Worm (Caenorhabditis elegans) whole organism, L3 larva: ENCODE data around the gene C49F5.13.

Source experiments
- ama-1 ChIP-seq: fragments of 150-350 bp; optimal IDR thresholded peaks from 2 replicates; lab custom pipeline; 2018
- ceh-28 ChIP-seq: fragments of 150-350 bp; optimal IDR thresholded peaks from 2 replicates; lab custom pipeline; 2014; ENCODE audit warnings: missing biosample characterization, missing genetic modification reagents, missing genetic modification characterization
- fkh-10 ChIP-seq: sonication (generic microtip); optimal IDR thresholded peaks from 2 replicates; lab custom pipeline; 2017; ENCODE audit warnings: missing biosample characterization, missing genetic modification reagents, missing genetic modification characterization
- jun-1 ChIP-seq: fragments of 150-350 bp; optimal IDR thresholded peaks from 2 replicates; lab custom pipeline; 2014; ENCODE audit warnings: missing biosample characterization, missing genetic modification reagents, missing genetic modification characterization
- pqm-1 ChIP-seq: fragments of 150-350 bp; optimal IDR thresholded peaks from 2 replicates; lab custom pipeline; 2017; ENCODE audit warnings: missing biosample characterization, missing genetic modification characterization, inconsistent platforms
- unc-62 ChIP-seq: fragments of 150-350 bp; sonication (generic microtip); optimal IDR thresholded peaks from 4 replicates; lab custom pipeline; 2014; ENCODE audit warnings: missing biosample characterization, missing genetic modification reagents, missing genetic modification characterization

ce11 chrX:11917994-11918393 is 43.2 kb upstream of the C49F5.13 start, which contains the start of gene Y62H9A.16:
- no peak for TF ChIP-seq ceh-28 (tag; lab: Kevin White, UChicago)
- TF ChIP-seq fkh-10 (GFP tag; lab: Kevin White, UChicago), result no peak
- TF ChIP-seq unc-62 (GFP tag; lab: Kevin White, UChicago), result no peak
- no peak for TF ChIP-seq jun-1 (tag; lab: Kevin White, UChicago)
- no peak for TF ChIP-seq ama-1 (lab: Kevin White, UChicago)
- no peak for TF ChIP-seq pqm-1 (tag; lab: Kevin White, UChicago)
